Worm (Caenorhabditis elegans): ENCODE data around the gene ceh-22.
A peak's percentile ranks its signal among the peaks of the same experiment; 100 is the strongest.

ceh-22 gene

DNA sequence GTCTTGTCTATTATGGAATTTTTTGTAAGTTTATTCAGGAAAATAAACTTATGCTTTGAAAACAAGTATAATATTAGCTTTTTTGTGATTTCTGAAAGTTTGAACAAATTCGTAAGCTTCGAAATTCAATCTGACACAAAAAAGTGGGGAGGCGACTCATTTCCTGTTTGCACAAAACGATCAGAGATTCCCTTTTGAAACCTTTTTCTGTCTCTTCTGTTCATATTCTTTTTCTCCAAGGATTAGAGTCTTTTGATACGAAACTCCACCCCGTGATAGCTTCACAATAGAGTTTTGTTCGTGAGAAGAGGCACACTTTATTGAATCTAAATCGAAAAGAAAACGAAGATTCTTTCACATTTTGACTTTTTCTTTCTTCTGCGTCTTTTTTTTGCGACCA lies 30.7 kb upstream of the ceh-22 start:
- TF ChIP-seq pqm-1 (tag; optimal IDR thresholded peaks at IDR 0.05) (no peak), blmp-1 (tag; optimal IDR thresholded peaks at IDR 0.05) (no peak), lin-14 (GFP tag; optimal IDR thresholded peaks at IDR 0.05) (peak; percentile 45), grh-1 (GFP tag; IDR thresholded peaks at IDR 0.05) (no peak), C04F5.9 (tag; optimal IDR thresholded peaks at IDR 0.05) (no peak), egl-13 (tag; optimal IDR thresholded peaks at IDR 0.05) (no peak), dsc-1 (tag; optimal IDR thresholded peaks at IDR 0.05) (peak; percentile 19), aha-1 (tag; optimal IDR thresholded peaks at IDR 0.05) (no peak), ceh-90 (tag; optimal IDR thresholded peaks at IDR 0.05) (no peak), ztf-11 (tag; optimal IDR thresholded peaks at IDR 0.05) (no peak), nhr-85 (tag) (no peak), fkh-10 (GFP tag; optimal IDR thresholded peaks at IDR 0.05) (peak; percentile 74), elt-3 (tag; optimal IDR thresholded peaks at IDR 0.05) (no peak), elt-2 (tag; optimal IDR thresholded peaks at IDR 0.05) (no peak), hpl-2 (GFP tag; optimal IDR thresholded peaks at IDR 0.05) (no peak), snpc-4 (tag; optimal IDR thresholded peaks at IDR 0.05) (no peak), Y116A8C.19 (tag; optimal IDR thresholded peaks at IDR 0.05; ENCODE audit: borderline replicate concordance) (no peak), mef-2 (tag; optimal IDR thresholded peaks at IDR 0.05) (no peak), unc-86 (tag; optimal IDR thresholded peaks at IDR 0.05) (no peak), lir-3 (tag; optimal IDR thresholded peaks at IDR 0.05; ENCODE audit: poor library complexity) (no peak), pag-3 (tag; optimal IDR thresholded peaks at IDR 0.05; ENCODE audit: borderline replicate concordance, insufficient read depth) (no peak), nhr-237 (tag; optimal IDR thresholded peaks at IDR 0.05) (no peak)

DNA sequence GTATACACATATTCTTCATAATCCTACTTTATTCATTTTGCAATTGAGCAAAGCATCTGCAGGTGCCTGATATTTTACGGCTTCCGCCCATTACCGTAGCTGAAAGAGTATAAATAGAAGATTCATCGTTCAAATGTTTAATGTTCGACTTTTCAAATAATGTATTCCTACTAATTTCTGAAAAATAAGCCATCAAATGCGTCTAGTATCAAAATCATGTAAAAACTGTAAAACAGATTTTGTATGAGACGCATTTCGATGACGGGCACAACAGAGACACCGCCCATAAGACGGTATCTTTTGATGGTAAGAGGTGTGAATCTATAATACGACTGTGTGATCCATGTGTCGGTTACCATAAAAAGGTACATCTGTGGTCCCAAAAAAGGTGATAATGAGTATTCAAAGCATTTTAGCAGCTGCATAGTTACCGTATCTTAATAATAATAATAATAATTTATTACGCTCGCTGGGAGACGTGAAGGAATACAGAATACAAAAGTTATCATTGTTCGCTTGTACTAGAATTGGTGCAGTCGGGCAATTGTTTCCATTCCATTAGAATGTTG lies 24.6 kb upstream of the ceh-22 start, which contains the start of the genes C32C4.3 and C32C4.16:
Gene C32C4.3 (minus strand): TSS at position 101 of the 569 bp plus-strand sequence.
Gene C32C4.16 (plus strand): TSS at position 519 of the 569 bp plus-strand sequence.
- TF ChIP-seq snpc-4 (tag; optimal IDR thresholded peaks at IDR 0.05) (no peak), fkh-4 (tag; optimal IDR thresholded peaks at IDR 0.05; ENCODE audit: borderline replicate concordance) (no peak), hlh-17 (GFP tag; optimal IDR thresholded peaks at IDR 0.05; ENCODE audit: borderline replicate concordance) (no peak), dpl-1 (GFP tag; optimal IDR thresholded peaks at IDR 0.05) (no peak), aly-2 (tag; optimal IDR thresholded peaks at IDR 0.05) (no peak), egl-13 (tag; optimal IDR thresholded peaks at IDR 0.05) (no peak), sptf-1 (tag; optimal IDR thresholded peaks at IDR 0.05) (no peak), sox-4 (tag; optimal IDR thresholded peaks at IDR 0.05) (no peak), snu-23 (GFP tag; optimal IDR thresholded peaks at IDR 0.05) (no peak), lin-15B (tag; optimal IDR thresholded peaks at IDR 0.05) (no peak), zag-1 (tag; optimal IDR thresholded peaks at IDR 0.05) (no peak), skn-1 (tag; optimal IDR thresholded peaks at IDR 0.05) (no peak)

DNA sequence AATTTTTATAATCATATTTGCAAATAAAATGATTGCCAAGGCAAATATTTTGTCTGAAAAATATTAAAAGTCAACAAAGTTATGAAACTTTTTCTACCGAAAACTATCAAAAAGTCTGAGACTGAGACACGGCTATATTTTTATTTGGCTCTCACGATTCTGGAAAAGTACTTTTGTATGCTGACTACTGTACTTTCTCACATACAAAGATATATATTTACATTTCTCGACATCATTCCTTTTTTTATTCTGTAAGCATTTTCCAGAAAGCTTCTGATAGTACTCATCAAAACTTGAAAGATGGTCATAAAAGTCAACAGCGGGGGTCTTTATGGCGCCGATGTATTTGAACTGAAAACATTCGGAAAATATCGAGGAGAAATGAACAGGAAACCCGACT lies 23.6 kb upstream of the ceh-22 start, which contains the start of gene aqp-6:
Gene aqp-6 (plus strand): TSS at position 301 of the 400 bp plus-strand sequence.
- TF ChIP-seq lin-35 (GFP tag; optimal IDR thresholded peaks at IDR 0.05) (no peak), rnt-1 (tag; optimal IDR thresholded peaks at IDR 0.05) (no peak), unc-98 (GFP tag; IDR thresholded peaks at IDR 0.05) (no peak), nhr-84 (tag; optimal IDR thresholded peaks at IDR 0.05) (no peak), lin-13 (GFP tag; optimal IDR thresholded peaks at IDR 0.05) (no peak), snpc-4 (tag; optimal IDR thresholded peaks at IDR 0.05) (no peak), blmp-1 (tag; optimal IDR thresholded peaks at IDR 0.05) (no peak), hlh-4 (tag; optimal IDR thresholded peaks at IDR 0.05) (no peak), sup-37 (GFP tag; optimal IDR thresholded peaks at IDR 0.05) (no peak), alr-1 (tag; optimal IDR thresholded peaks at IDR 0.05; ENCODE audit: borderline replicate concordance) (no peak), mab-9 (GFP tag; IDR thresholded peaks at IDR 0.05) (no peak), nhr-47 (tag; optimal IDR thresholded peaks at IDR 0.05) (no peak)
